Fruit fly (Drosophila melanogaster): ENCODE data around the gene ush.
A peak's percentile ranks its signal among the peaks of the same experiment; 100 is the strongest.

ush gene

DNA sequence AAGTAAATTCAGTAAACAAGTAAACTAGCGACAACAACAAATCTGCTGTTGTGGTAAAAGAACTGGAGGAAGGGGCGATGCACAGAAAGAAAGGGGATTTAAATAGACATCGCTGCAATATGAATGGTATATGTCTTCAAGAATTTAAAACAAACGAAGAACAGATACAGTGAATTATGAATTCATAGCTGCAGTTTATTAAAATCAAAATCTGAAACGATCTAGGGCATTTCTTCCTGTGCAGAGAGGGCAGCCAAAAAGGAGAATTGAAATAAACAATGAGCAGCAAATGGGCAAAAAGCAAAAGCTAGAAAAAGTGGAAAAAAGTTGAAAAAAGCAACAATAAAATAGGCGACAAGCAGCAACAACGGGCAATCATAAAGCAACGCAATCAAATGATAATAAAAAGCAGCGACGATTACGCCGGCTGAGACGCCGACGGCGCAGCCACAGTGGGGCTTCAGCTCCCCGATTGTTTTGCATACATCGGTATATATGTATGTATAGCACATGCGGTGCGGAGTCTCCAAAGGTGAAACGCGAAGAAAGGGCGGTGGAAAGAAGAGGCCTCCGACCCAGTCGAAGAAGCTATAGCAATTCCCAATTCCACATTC lies 7.2 kb upstream of the ush start (continued):
- TF ChIP-seq nom (GFP tag; optimal IDR thresholded peaks at IDR 0.05) (peak; percentile 33), Mad (GFP tag; optimal IDR thresholded peaks at IDR 0.05) (peak; percentile 27), CG10209 (GFP tag; optimal IDR thresholded peaks at IDR 0.05) (peak; percentile 76), Trl (optimal IDR thresholded peaks at IDR 0.05) (no peak), Trl (GFP tag; optimal IDR thresholded peaks at IDR 0.05) (peak; percentile 57), abd-A (tag; optimal IDR thresholded peaks at IDR 0.05) (peak; percentile 76), HHEX (GFP tag; optimal IDR thresholded peaks at IDR 0.05) (peak; percentile 72), mirr (GFP tag; optimal IDR thresholded peaks at IDR 0.05) (peak; percentile 41), CG4360 (GFP tag; IDR thresholded peaks at IDR 0.05) (0 out of 2 replicates have a peak, but pooled peaks have one; percentile 23), MESR4 (GFP tag; optimal IDR thresholded peaks at IDR 0.05) (no peak), Usf (GFP tag; optimal IDR thresholded peaks at IDR 0.05) (no peak), cg (GFP tag; optimal IDR thresholded peaks at IDR 0.05) (peak; percentile 11), CG5953 (GFP tag; IDR thresholded peaks at IDR 0.05) (0 out of 2 replicates have a peak, but pooled peaks have one; percentile 21), h (optimal IDR thresholded peaks at IDR 0.05) (no peak), schlank (tag; optimal IDR thresholded peaks at IDR 0.05) (peak; percentile 61), Bdp1 (GFP tag; optimal IDR thresholded peaks at IDR 0.05) (peak; percentile 59), Deaf1 (tag; optimal IDR thresholded peaks at IDR 0.05) (peak; percentile 17), CG1529 (GFP tag; optimal IDR thresholded peaks at IDR 0.05) (peak; percentile 80), ab (GFP tag; optimal IDR thresholded peaks at IDR 0.05) (no peak), CG3281 (GFP tag; optimal IDR thresholded peaks at IDR 0.05) (peak; percentile 71), rib (GFP tag; IDR thresholded peaks at IDR 0.05) (no peak), CG18764 (GFP tag; optimal IDR thresholded peaks at IDR 0.05) (peak; percentile 40), sc (optimal IDR thresholded peaks at IDR 0.05) (no peak), sc (GFP tag; optimal IDR thresholded peaks at IDR 0.05) (peak; percentile 61), Ets97D (GFP tag; optimal IDR thresholded peaks at IDR 0.05) (peak; percentile 32), CG17568 (GFP tag; optimal IDR thresholded peaks at IDR 0.05) (peak; percentile 61), sens-2 (GFP tag; IDR thresholded peaks at IDR 0.05) (peak; percentile 65; the same call in 1 of the 2 replicates), lola (GFP tag; optimal IDR thresholded peaks at IDR 0.05) (no peak), bsh (GFP tag; optimal IDR thresholded peaks at IDR 0.05) (peak; percentile 65 to 79), CG7839 (tag; optimal IDR thresholded peaks at IDR 0.05) (peak; percentile 82), CG14050 (GFP tag; IDR thresholded peaks at IDR 0.05) (peak; percentile 76), ci (GFP tag; IDR thresholded peaks at IDR 0.05) (peak; percentile 91), unpg (GFP tag; optimal IDR thresholded peaks at IDR 0.05) (peak; percentile 83), CG6175 (GFP tag; IDR thresholded peaks at IDR 0.05) (no peak), CG32772 (GFP tag; IDR thresholded peaks at IDR 0.05) (peak; percentile 81), Side (GFP tag; optimal IDR thresholded peaks at IDR 0.05) (peak; percentile 55), slbo (GFP tag; IDR thresholded peaks at IDR 0.05) (peak; percentile 81), hbn (GFP tag; IDR thresholded peaks at IDR 0.05; ENCODE audit: partially characterized antibody) (no peak), grau (tag; optimal IDR thresholded peaks at IDR 0.05) (peak; percentile 65), Gug (GFP tag; IDR thresholded peaks at IDR 0.05) (peak; percentile 67; the same call in 2 of the 4 replicates), da (GFP tag; optimal IDR thresholded peaks at IDR 0.05) (no peak), HLH4C (GFP tag; IDR thresholded peaks at IDR 0.05; ENCODE audit: partially characterized antibody) (no peak), dati (GFP tag; IDR thresholded peaks at IDR 0.05) (peak; percentile 67), seq (GFP tag; IDR thresholded peaks at IDR 0.05) (peak; percentile 80), z (GFP tag; IDR thresholded peaks at IDR 0.05) (0 out of 3 replicates have a peak, but pooled peaks have one; percentile 50), Chrac-16 (GFP tag; optimal IDR thresholded peaks at IDR 0.05) (peak; percentile 62), Tbp (GFP tag; optimal IDR thresholded peaks at IDR 0.05) (no peak), Atf6 (GFP tag; IDR thresholded peaks at IDR 0.05) (peak; percentile 78), maf-S (GFP tag; optimal IDR thresholded peaks at IDR 0.05) (peak; percentile 58), trem (tag; optimal IDR thresholded peaks at IDR 0.05) (peak; percentile 51), CG14710 (tag; optimal IDR thresholded peaks at IDR 0.05) (peak; percentile 51)

All from whole organism, embryonic.